Fruit fly (Drosophila melanogaster): Measurements from ENCODE around the gene CG32298.
A peak's percentile ranks its signal among the peaks of the same experiment; 100 is the strongest.

Gene CG32298

DNA sequence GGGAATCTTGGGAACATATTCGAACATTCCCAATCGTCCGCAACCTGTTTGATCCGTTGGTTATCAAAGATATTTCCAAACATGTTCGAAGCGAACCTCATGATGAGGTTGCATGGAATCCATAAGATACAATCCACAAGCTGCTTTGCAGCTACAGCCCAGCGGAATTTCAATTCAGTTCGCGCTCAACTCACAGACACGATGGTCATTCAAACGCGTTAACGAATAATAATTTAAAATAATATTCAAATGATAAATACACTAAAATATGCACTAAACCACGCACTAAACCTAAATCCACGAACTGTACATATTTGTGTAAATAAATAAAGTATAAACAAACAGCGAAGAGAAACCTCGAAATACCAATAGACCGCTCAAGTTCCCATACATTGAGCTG, 3.0 kb downstream of the CG32298 start:
- TF ChIP-seq Mnt (GFP tag; optimal IDR thresholded peaks at IDR 0.05) (no peak), bab1 (GFP tag; optimal IDR thresholded peaks at IDR 0.05) (peak; percentile 25), CG7101 (tag; optimal IDR thresholded peaks at IDR 0.05) (no peak), kay (GFP tag; ENCODE audit: borderline replicate concordance) (peak; percentile 57), CG14711 (tag; optimal IDR thresholded peaks at IDR 0.05) (no peak), CG5204 (GFP tag; optimal IDR thresholded peaks at IDR 0.05) (peak; percentile 3), cic (GFP tag; optimal IDR thresholded peaks at IDR 0.05) (no peak)

DNA sequence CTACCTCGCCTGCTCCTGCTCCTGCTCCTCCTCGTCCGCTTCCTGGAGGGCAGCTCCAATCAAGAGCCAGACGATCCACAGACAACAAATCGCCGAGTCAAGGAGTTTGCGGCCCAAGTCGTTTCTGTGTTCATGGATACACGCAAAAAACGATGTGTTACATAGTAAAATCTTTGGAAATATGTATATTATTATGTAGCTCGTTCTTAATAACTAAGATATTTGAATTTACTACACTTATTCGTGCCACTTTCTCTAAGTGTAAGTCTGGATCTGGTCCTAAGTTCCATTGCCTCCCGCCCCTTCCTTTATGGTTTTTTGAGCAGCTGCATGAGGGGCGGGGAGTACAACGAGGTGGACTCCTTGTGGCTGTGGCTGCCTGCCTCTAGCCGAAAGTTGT, 4.4 kb downstream of the CG32298 start:
- TF ChIP-seq CG14711 (tag; optimal IDR thresholded peaks at IDR 0.05): no peak
- TF ChIP-seq bab1 (GFP tag; optimal IDR thresholded peaks at IDR 0.05): no peak
- no peak for TF ChIP-seq toe (GFP tag; optimal IDR thresholded peaks at IDR 0.05)
- no peak for TF ChIP-seq CG7045 (GFP tag; optimal IDR thresholded peaks at IDR 0.05)
- no peak for TF ChIP-seq Clk (GFP tag; optimal IDR thresholded peaks at IDR 0.05)
- TF ChIP-seq Crg-1 (GFP tag; optimal IDR thresholded peaks at IDR 0.05): no peak
- no peak for TF ChIP-seq CG11617 (GFP tag; optimal IDR thresholded peaks at IDR 0.05)
- no peak for TF ChIP-seq Mnt (GFP tag; optimal IDR thresholded peaks at IDR 0.05)
- TF ChIP-seq CG1620 (GFP tag; optimal IDR thresholded peaks at IDR 0.05): no peak
- no peak for TF ChIP-seq cnc (optimal IDR thresholded peaks at IDR 0.05)
- no peak for TF ChIP-seq cic (GFP tag; optimal IDR thresholded peaks at IDR 0.05)
- TF ChIP-seq CG5204 (GFP tag; optimal IDR thresholded peaks at IDR 0.05): no peak
- TF ChIP-seq Hr96 (GFP tag; optimal IDR thresholded peaks at IDR 0.05): no peak
- TF ChIP-seq pad (GFP tag; optimal IDR thresholded peaks at IDR 0.05): no peak

DNA sequence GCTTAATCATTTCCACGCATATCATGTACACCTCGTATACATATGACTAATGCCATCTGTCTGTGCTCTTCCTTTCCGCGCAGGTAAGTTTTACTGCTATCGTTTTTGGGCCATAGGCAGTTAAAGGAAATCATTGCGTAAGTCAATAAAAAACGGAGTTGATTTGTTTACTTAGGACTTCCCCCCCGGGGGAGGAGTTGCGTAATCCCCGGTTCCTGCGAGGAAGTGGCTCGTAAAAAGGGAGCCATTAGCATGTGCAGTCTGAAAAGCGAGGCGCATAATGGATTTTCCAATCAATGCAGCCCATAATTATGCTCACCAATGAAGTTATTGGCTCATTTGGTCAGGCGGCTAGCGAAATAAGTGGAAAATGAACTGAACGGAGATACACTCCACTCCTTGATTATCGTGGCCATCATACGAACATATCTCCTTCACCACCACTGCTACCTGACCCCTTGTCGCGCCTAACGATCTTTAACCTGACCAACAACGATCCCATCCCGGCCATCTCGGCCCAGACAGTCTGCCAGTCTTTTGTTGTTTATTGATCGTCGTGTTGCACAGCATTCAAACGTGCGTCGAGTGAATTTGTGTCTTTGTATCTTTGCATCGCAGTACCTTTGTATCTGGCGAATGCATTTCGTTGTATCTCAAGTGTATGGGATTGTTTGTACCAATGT, 5.3 kb downstream of the CG32298 start:
- TF ChIP-seq bab1 (GFP tag; optimal IDR thresholded peaks at IDR 0.05) (no peak), cnc (optimal IDR thresholded peaks at IDR 0.05) (no peak), CG1620 (GFP tag; optimal IDR thresholded peaks at IDR 0.05) (no peak)

DNA sequence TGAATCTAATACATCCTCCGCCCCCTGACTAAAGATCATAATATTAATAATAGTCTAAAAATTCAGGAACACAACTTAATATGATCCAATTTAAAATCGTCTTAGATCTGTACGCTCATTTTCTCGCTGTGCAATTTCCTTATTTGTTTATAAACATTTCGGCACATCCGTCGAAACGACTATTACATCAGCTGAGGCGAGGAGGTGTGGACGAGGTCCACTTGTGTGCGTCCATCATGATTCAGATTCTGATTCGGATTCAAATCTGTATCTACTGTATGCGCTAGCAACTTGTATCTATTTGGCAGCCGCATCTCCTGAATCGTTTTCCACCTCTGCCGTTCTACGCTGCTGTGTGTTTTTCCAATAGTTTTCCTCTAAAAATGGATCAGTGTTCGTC, 11.3 kb downstream of the CG32298 start:
- TF ChIP-seq CG1620 (GFP tag; optimal IDR thresholded peaks at IDR 0.05): no peak
- no peak for TF ChIP-seq CG7045 (GFP tag; optimal IDR thresholded peaks at IDR 0.05)

DNA sequence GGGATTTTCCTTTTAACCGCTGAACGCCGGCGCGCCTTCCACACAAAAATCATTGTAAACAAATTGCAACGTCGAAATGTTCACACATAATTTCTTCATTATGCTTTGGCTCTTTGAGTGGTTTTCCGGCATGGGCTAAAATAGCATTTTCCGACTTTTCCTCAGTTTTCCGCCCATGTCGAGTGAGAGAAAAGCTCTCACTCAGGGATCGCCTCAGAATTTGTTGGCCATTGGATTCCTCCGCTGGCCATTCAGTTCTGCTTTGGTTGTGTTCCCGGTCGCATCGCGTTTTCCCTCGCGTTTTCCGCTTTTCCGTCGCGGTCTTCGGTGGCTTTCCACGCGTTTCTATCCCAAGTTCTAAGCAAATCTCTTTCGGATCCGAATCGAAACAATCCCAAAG, 12.2 kb downstream of the CG32298 start:
- no peak for TF ChIP-seq CG1620 (GFP tag; optimal IDR thresholded peaks at IDR 0.05)
- TF ChIP-seq ovo (GFP tag; optimal IDR thresholded peaks at IDR 0.05): no peak
- no peak for TF ChIP-seq CG33017 (tag; optimal IDR thresholded peaks at IDR 0.05)
- no peak for TF ChIP-seq cnc (optimal IDR thresholded peaks at IDR 0.05)
- TF ChIP-seq kay (GFP tag; ENCODE audit: borderline replicate concordance): no peak

DNA sequence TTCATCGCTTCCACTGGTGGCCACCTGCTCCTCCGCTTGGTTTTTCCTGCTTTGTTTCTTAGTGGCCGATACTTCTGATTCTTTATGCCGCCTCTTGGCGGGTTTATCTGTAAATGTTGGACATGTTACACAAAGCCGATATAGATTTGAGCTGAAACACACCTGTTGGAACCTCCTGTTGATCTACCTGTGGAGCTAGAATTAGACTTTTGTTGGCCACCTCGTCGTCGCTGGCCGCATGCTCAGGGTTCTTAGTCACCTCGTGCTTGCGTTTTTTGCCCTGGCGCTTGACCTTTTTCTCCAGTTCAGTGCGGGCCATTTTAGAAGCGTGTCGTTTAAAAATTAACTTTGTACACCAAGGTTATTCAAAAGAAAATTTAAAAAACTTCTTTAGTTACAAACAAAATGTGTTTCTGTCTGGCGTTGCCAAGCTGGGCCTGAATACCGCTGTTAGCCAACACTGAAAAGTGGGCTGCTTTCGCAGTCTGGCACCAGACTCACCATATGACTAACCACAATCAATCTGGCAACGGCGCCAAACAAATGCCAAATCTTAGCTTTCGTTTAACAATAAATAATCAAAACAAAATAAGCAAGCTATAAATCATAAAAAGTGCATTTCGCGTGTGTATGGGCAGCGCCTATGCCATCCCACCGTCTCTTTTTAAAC, 13.5 kb downstream of the CG32298 start, which contains the start of the genes CG15877 and Svil:
CG15877 (minus strand) TSS at position 443 of the 670 bp plus-strand sequence.
Svil (plus strand) TSS at position 542 of the 670 bp plus-strand sequence.
- TF ChIP-seq kay (GFP tag; ENCODE audit: borderline replicate concordance) (peak; percentile 92), CG5204 (GFP tag; optimal IDR thresholded peaks at IDR 0.05) (no peak), Clk (GFP tag; optimal IDR thresholded peaks at IDR 0.05) (no peak), CG1620 (GFP tag; optimal IDR thresholded peaks at IDR 0.05) (peak; percentile 6), ovo (GFP tag; optimal IDR thresholded peaks at IDR 0.05) (no peak), Crg-1 (GFP tag; optimal IDR thresholded peaks at IDR 0.05) (no peak), Mnt (GFP tag; optimal IDR thresholded peaks at IDR 0.05) (peak; percentile 48), CG12768 (GFP tag; optimal IDR thresholded peaks at IDR 0.05) (no peak), CG11617 (GFP tag; optimal IDR thresholded peaks at IDR 0.05) (no peak), CG33017 (tag; optimal IDR thresholded peaks at IDR 0.05) (no peak), Hr96 (GFP tag; optimal IDR thresholded peaks at IDR 0.05) (no peak), toe (GFP tag; optimal IDR thresholded peaks at IDR 0.05) (no peak), pad (GFP tag; optimal IDR thresholded peaks at IDR 0.05) (peak; percentile 27), tj (GFP tag; optimal IDR thresholded peaks at IDR 0.05) (no peak), bab1 (GFP tag; optimal IDR thresholded peaks at IDR 0.05) (peak; percentile 42), CG7101 (tag; optimal IDR thresholded peaks at IDR 0.05) (peak; percentile 4), CG14711 (tag; optimal IDR thresholded peaks at IDR 0.05) (no peak), cnc (optimal IDR thresholded peaks at IDR 0.05) (no peak), CG7045 (GFP tag; optimal IDR thresholded peaks at IDR 0.05) (no peak), cic (GFP tag; optimal IDR thresholded peaks at IDR 0.05) (no peak)

DNA sequence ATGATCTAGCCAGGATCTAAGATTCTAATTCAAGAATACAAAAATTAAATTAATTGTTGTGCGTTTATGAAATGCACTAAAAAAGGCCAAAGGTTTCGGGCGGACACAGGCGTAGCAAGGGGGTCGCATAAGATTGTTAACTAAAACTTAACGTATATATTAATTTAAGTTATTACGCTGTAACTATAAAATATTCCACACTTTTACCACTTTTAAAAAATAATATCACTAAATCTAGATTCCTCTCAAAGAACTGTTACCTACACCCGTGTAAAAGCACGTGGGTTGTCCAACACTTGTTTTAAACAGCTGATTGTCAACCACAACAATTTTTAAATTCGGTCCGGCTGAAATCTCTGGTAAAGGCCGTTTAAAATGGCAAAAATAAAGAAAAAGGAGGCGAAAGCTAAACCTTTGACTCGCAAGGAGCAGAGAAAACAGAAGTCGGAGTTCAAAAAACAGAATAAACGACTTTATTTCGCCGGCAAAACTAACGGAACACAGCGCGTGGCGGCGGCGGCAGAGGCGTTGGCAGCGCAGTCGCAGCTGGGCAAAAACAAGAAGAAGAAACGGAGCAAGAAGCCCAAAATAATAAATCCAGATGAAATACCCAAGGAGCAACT, 17.3 kb downstream of the CG32298 start, which contains the start of the genes mRpL23 and CG9004:
mRpL23 (minus strand) TSS at position 284 of the 623 bp plus-strand sequence.
CG9004 (plus strand) TSS at position 308 of the 623 bp plus-strand sequence.
- TF ChIP-seq CG11617 (GFP tag; optimal IDR thresholded peaks at IDR 0.05): peak; percentile 98
- TF ChIP-seq cic (GFP tag; optimal IDR thresholded peaks at IDR 0.05): peak; percentile 91
- TF ChIP-seq CG33017 (tag; optimal IDR thresholded peaks at IDR 0.05): peak; percentile 99
- peak; percentile 99 for TF ChIP-seq Hr96 (GFP tag; optimal IDR thresholded peaks at IDR 0.05)
- peak; percentile 97 for TF ChIP-seq kay (GFP tag; ENCODE audit: borderline replicate concordance)
- peak; percentile 100 for TF ChIP-seq toe (GFP tag; optimal IDR thresholded peaks at IDR 0.05)
- peak; percentile 99 for TF ChIP-seq CG1620 (GFP tag; optimal IDR thresholded peaks at IDR 0.05)
- peak; percentile 99 for TF ChIP-seq bab1 (GFP tag; optimal IDR thresholded peaks at IDR 0.05)
- TF ChIP-seq CG14711 (tag; optimal IDR thresholded peaks at IDR 0.05): peak; percentile 98
- TF ChIP-seq cnc (optimal IDR thresholded peaks at IDR 0.05): no peak
- peak; percentile 99 for TF ChIP-seq Crg-1 (GFP tag; optimal IDR thresholded peaks at IDR 0.05)
- peak; percentile 98 for TF ChIP-seq Clk (GFP tag; optimal IDR thresholded peaks at IDR 0.05)
- peak; percentile 99 for TF ChIP-seq CG7045 (GFP tag; optimal IDR thresholded peaks at IDR 0.05)
- TF ChIP-seq tj (GFP tag; optimal IDR thresholded peaks at IDR 0.05): peak; percentile 91
- TF ChIP-seq pad (GFP tag; optimal IDR thresholded peaks at IDR 0.05): peak; percentile 94
- peak; percentile 97 for TF ChIP-seq ovo (GFP tag; optimal IDR thresholded peaks at IDR 0.05)
- peak; percentile 99 for TF ChIP-seq CG12768 (GFP tag; optimal IDR thresholded peaks at IDR 0.05)
- peak; percentile 99 for TF ChIP-seq CG5204 (GFP tag; optimal IDR thresholded peaks at IDR 0.05)
- TF ChIP-seq CG7101 (tag; optimal IDR thresholded peaks at IDR 0.05): peak; percentile 99
- peak; percentile 100 for TF ChIP-seq Mnt (GFP tag; optimal IDR thresholded peaks at IDR 0.05)
